Worm (Caenorhabditis elegans): ENCODE measurements around the gene T08D10.5.

DNA sequence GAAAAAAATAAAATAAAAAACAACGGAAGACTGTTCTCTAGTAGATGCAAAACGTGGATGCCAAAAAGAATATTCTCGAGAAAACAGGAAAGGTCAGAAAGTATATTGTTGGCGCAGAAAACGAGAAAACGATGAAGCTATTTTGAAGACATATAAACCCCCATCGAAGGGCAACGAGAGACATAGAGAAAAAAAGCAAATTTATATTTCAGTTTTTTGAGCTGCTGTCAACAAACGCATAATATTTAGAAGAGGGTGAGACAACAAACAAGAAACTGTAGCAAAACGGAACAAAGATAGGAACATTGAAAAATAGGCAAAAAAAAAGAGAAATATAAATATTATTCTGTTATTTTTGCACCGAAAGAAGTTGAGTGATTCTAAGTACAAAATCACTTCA lies 34.9 kb downstream of the T08D10.5 start:
- TF ChIP-seq ceh-82 (tag; optimal IDR thresholded peaks at IDR 0.05) (no peak), nhr-237 (tag; optimal IDR thresholded peaks at IDR 0.05) (no peak), snpc-4 (tag; optimal IDR thresholded peaks at IDR 0.05) (no peak), mab-5 (tag; optimal IDR thresholded peaks at IDR 0.05) (no peak), ama-1 (optimal IDR thresholded peaks at IDR 0.05) (no peak), unc-62 (GFP tag; optimal IDR thresholded peaks at IDR 0.05) (no peak), ztf-11 (tag; optimal IDR thresholded peaks at IDR 0.05) (no peak), nhr-6 (tag; optimal IDR thresholded peaks at IDR 0.05) (no peak), mdl-1 (tag; optimal IDR thresholded peaks at IDR 0.05) (no peak), aly-2 (tag; optimal IDR thresholded peaks at IDR 0.05) (no peak)

Data from whole organism, L2 larva.